Worm (Caenorhabditis elegans) whole organism, L1 larva: Measurements from ENCODE around the gene oac-11.

Experiments used
- C16A3.4 ChIP-seq: fragments of 150-350 bp; optimal IDR thresholded peaks from 2 replicates; lab custom pipeline; 2014; ENCODE audit warnings: missing biosample characterization, missing genetic modification characterization
- C34B4.2 ChIP-seq: sonication (generic microtip); optimal IDR thresholded peaks from 2 replicates; lab custom pipeline; 2017; ENCODE audit warnings: mild to moderate bottlenecking, missing genetic modification characterization, missing compliant biosample characterization
- F16B12.6 ChIP-seq: fragments of 150-350 bp; optimal IDR thresholded peaks from 2 replicates; lab custom pipeline; 2014; ENCODE audit warnings: missing biosample characterization, missing genetic modification characterization
- Y116A8C.19 ChIP-seq: sonication (generic microtip); optimal IDR thresholded peaks from 2 replicates; lab custom pipeline; 2016; ENCODE audit warnings: missing compliant biosample characterization, missing genetic modification characterization, borderline replicate concordance
- alr-1 ChIP-seq: fragments of 200-800 bp; sonication (Bioruptor generic); optimal IDR thresholded peaks from 2 replicates; lab custom pipeline; 2018; ENCODE audit warnings: borderline replicate concordance, mild to moderate bottlenecking, missing genetic modification characterization, missing compliant biosample characterization
- blmp-1 ChIP-seq: fragments of 150-350 bp; optimal IDR thresholded peaks from 2 replicates; lab custom pipeline; 2014; ENCODE audit warnings: missing biosample characterization, missing genetic modification characterization
- ceh-88 ChIP-seq: fragments of 200-800 bp; sonication (Bioruptor generic); IDR thresholded peaks from 2 replicates; pipeline ENCODE4 v1.3.6; 2022; ENCODE audit warnings: missing genetic modification characterization, missing compliant biosample characterization
- dpl-1 ChIP-seq, 3 experiments: fragments of 150-350 bp in 2 of 3; sonication (generic microtip) in 1 of 3; optimal IDR thresholded peaks; 2 replicates each; lab custom pipeline; 2014 to 2017; ENCODE audit warnings: missing biosample characterization in 3 of 3, missing genetic modification characterization in 3 of 3, missing genetic modification reagents in 3 of 3
- dsc-1 ChIP-seq: sonication (generic microtip); optimal IDR thresholded peaks from 2 replicates; lab custom pipeline; 2016; ENCODE audit warnings: mild to moderate bottlenecking, missing genetic modification characterization, missing compliant biosample characterization
- elt-3 ChIP-seq, 6 experiments: fragments of 150-350 bp in 1 of 6; sonication (generic microtip); optimal IDR thresholded peaks; 2 replicates each; lab custom pipeline; 2017 to 2018; ENCODE audit warnings: missing biosample characterization in 6 of 6, missing genetic modification characterization in 6 of 6, inconsistent platforms in 1 of 6
- fkh-4 ChIP-seq: sonication (generic microtip); optimal IDR thresholded peaks from 2 replicates; lab custom pipeline; 2016; ENCODE audit warnings: missing compliant biosample characterization, missing genetic modification characterization, borderline replicate concordance
- fkh-8 ChIP-seq: sonication (generic microtip); optimal IDR thresholded peaks from 2 replicates; lab custom pipeline; 2016; ENCODE audit warnings: mild to moderate bottlenecking, missing genetic modification characterization, missing compliant biosample characterization
- fos-1 ChIP-seq: fragments of 150-350 bp; optimal IDR thresholded peaks from 2 replicates; lab custom pipeline; 2014; ENCODE audit warnings: missing biosample characterization, missing genetic modification characterization
- grh-1 ChIP-seq: fragments of 200-800 bp; sonication (Bioruptor generic); IDR thresholded peaks from 2 replicates; pipeline ENCODE4 v1.3.6; 2022; ENCODE audit warnings: missing genetic modification reagents, missing genetic modification characterization, missing compliant biosample characterization
- hlh-4 ChIP-seq: sonication (generic microtip); optimal IDR thresholded peaks from 2 replicates; lab custom pipeline; 2016; ENCODE audit warnings: mild to moderate bottlenecking, missing genetic modification characterization, missing compliant biosample characterization
- hpl-2 ChIP-seq: fragments of 150-350 bp; optimal IDR thresholded peaks from 2 replicates; lab custom pipeline; 2014; ENCODE audit warnings: missing biosample characterization, missing genetic modification reagents, missing genetic modification characterization
- jun-1 ChIP-seq: fragments of 150-350 bp; optimal IDR thresholded peaks from 2 replicates; lab custom pipeline; 2014; ENCODE audit warnings: missing biosample characterization, missing genetic modification reagents, missing genetic modification characterization
- lin-13 ChIP-seq: fragments of 150-350 bp; optimal IDR thresholded peaks from 2 replicates; lab custom pipeline; 2014; ENCODE audit warnings: missing biosample characterization, missing genetic modification reagents, missing genetic modification characterization
- lin-14 ChIP-seq: fragments of 200-800 bp; sonication (Bioruptor generic); optimal IDR thresholded peaks from 2 replicates; lab custom pipeline; 2018; ENCODE audit warnings: mild to moderate bottlenecking, missing genetic modification characterization, moderate library complexity, missing compliant biosample characterization
- lin-15B ChIP-seq: fragments of 150-350 bp; sonication (generic microtip); optimal IDR thresholded peaks from 3 replicates; lab custom pipeline; 2014; ENCODE audit warnings: missing biosample characterization, missing genetic modification characterization
- lsy-2 ChIP-seq, 2 experiments: fragments of 150-350 bp; optimal IDR thresholded peaks; 2 replicates each; lab custom pipeline; 2014; ENCODE audit warnings: missing biosample characterization in 2 of 2, missing genetic modification characterization in 2 of 2
- mab-9 ChIP-seq: fragments of 200-800 bp; sonication (Bioruptor generic); IDR thresholded peaks from 2 replicates; pipeline ENCODE4 v1.3.6; 2022; ENCODE audit warnings: missing genetic modification reagents, missing genetic modification characterization, missing compliant biosample characterization
- mdl-1 ChIP-seq, 2 experiments: fragments of 150-350 bp; optimal IDR thresholded peaks; 2 replicates each; lab custom pipeline; 2014 to 2017; ENCODE audit warnings: missing biosample characterization in 2 of 2, missing genetic modification characterization in 2 of 2, inconsistent platforms in 1 of 2
- mep-1 ChIP-seq: fragments of 150-350 bp; optimal IDR thresholded peaks from 2 replicates; lab custom pipeline; 2014; ENCODE audit warnings: missing biosample characterization, missing genetic modification characterization
- nhr-11 ChIP-seq: fragments of 150-350 bp; optimal IDR thresholded peaks from 2 replicates; lab custom pipeline; 2014; ENCODE audit warnings: missing biosample characterization, missing genetic modification characterization
- nhr-12 ChIP-seq: sonication (generic microtip); optimal IDR thresholded peaks from 2 replicates; lab custom pipeline; 2017; ENCODE audit warnings: missing biosample characterization, missing genetic modification characterization
- nhr-19 ChIP-seq: fragments of 200-800 bp; sonication (Bioruptor generic); conservative IDR thresholded peaks from 2 replicates; pipeline ENCODE4 v1.3.6; 2022; ENCODE audit warnings: missing genetic modification characterization, missing compliant biosample characterization
- nhr-20 ChIP-seq: sonication (generic microtip); optimal IDR thresholded peaks from 2 replicates; lab custom pipeline; 2016; ENCODE audit warnings: mild to moderate bottlenecking, missing genetic modification characterization, missing compliant biosample characterization
- nhr-47 ChIP-seq: sonication (generic microtip); optimal IDR thresholded peaks from 2 replicates; lab custom pipeline; 2016; ENCODE audit warnings: mild to moderate bottlenecking, missing genetic modification characterization, moderate library complexity, missing compliant biosample characterization
- nhr-76 ChIP-seq: sonication (generic microtip); optimal IDR thresholded peaks from 2 replicates; lab custom pipeline; 2017; ENCODE audit warnings: missing biosample characterization, missing genetic modification characterization
- nhr-84 ChIP-seq: sonication (generic microtip); optimal IDR thresholded peaks from 2 replicates; lab custom pipeline; 2017; ENCODE audit warnings: missing biosample characterization, missing genetic modification characterization
- nhr-85 ChIP-seq: sonication (generic microtip); peaks from one replicate; lab custom pipeline; 2016; ENCODE audit warnings: missing genetic modification characterization, inconsistent platforms, missing compliant biosample characterization
- nhr-90 ChIP-seq: sonication (generic microtip); optimal IDR thresholded peaks from 2 replicates; lab custom pipeline; 2016; ENCODE audit warnings: mild to moderate bottlenecking, missing genetic modification characterization, missing compliant biosample characterization; ENCODE audit not compliant: poor library complexity
- pqm-1 ChIP-seq: sonication (generic microtip); optimal IDR thresholded peaks from 3 replicates; lab custom pipeline; 2017; ENCODE audit warnings: missing biosample characterization, missing genetic modification characterization
- rnt-1 ChIP-seq: sonication (generic microtip); optimal IDR thresholded peaks from 2 replicates; lab custom pipeline; 2016; ENCODE audit warnings: mild to moderate bottlenecking, missing genetic modification characterization, moderate library complexity, missing compliant biosample characterization
- snpc-4 ChIP-seq: fragments of 150-350 bp; optimal IDR thresholded peaks from 2 replicates; lab custom pipeline; 2014; ENCODE audit warnings: missing biosample characterization, missing genetic modification characterization
- sox-4 ChIP-seq: sonication (generic microtip); optimal IDR thresholded peaks from 2 replicates; lab custom pipeline; 2016; ENCODE audit warnings: missing genetic modification characterization, missing compliant biosample characterization
- sptf-1 ChIP-seq: fragments of 150-350 bp; optimal IDR thresholded peaks from 2 replicates; lab custom pipeline; 2014; ENCODE audit warnings: missing biosample characterization, missing genetic modification characterization
- sup-37 ChIP-seq: fragments of 200-800 bp; sonication (Bioruptor generic); optimal IDR thresholded peaks from 2 replicates; lab custom pipeline; 2018; ENCODE audit warnings: mild to moderate bottlenecking, missing genetic modification characterization, missing compliant biosample characterization
- tbx-2 ChIP-seq: sonication (generic microtip); optimal IDR thresholded peaks from 2 replicates; lab custom pipeline; 2016; ENCODE audit warnings: missing genetic modification characterization, missing compliant biosample characterization
- unc-130 ChIP-seq: fragments of 150-350 bp; optimal IDR thresholded peaks from 2 replicates; lab custom pipeline; 2017; ENCODE audit warnings: missing biosample characterization, missing genetic modification characterization, inconsistent platforms
- unc-30 ChIP-seq: sonication (generic microtip); optimal IDR thresholded peaks from 2 replicates; lab custom pipeline; 2017; ENCODE audit warnings: missing biosample characterization, missing genetic modification characterization
- unc-62 ChIP-seq: fragments of 150-350 bp; optimal IDR thresholded peaks from 2 replicates; lab custom pipeline; 2014; ENCODE audit warnings: missing biosample characterization, missing genetic modification reagents, missing genetic modification characterization
- unc-86 ChIP-seq: sonication (generic microtip); optimal IDR thresholded peaks from 2 replicates; lab custom pipeline; 2016; ENCODE audit warnings: missing genetic modification characterization, missing compliant biosample characterization
- vab-15 ChIP-seq: sonication (generic microtip); optimal IDR thresholded peaks from 2 replicates; lab custom pipeline; 2017; ENCODE audit warnings: missing genotype, mild to moderate bottlenecking, missing genetic modification characterization, missing compliant biosample characterization
- ztf-4 ChIP-seq: fragments of 150-350 bp; optimal IDR thresholded peaks from 2 replicates; lab custom pipeline; 2014; ENCODE audit warnings: missing biosample characterization, missing genetic modification characterization

oac-11 gene

ce11 chrII:3902798-3903197 is 42.1 kb upstream of the oac-11 start, which contains the start of gene F53C3.3:
Gene F53C3.3 (plus strand): TSS chrII:3902856.
- no peak for TF ChIP-seq mdl-1 (tag; optimal IDR thresholded peaks at IDR 0.05; lab: Kevin White, UChicago)
- TF ChIP-seq sup-37: no peak
- TF ChIP-seq tbx-2 (tag; lab: Kevin White, UChicago): no peak
- TF ChIP-seq lin-14: no peak
- no peak for TF ChIP-seq fkh-8 (tag; lab: Kevin White, UChicago)
- TF ChIP-seq unc-30: no peak
- TF ChIP-seq jun-1 (tag; lab: Kevin White, UChicago): no peak
- no peak for TF ChIP-seq hpl-2 (GFP tag; lab: Kevin White, UChicago)
- no peak for TF ChIP-seq lin-15B (tag; lab: Kevin White, UChicago)
- TF ChIP-seq sptf-1: no peak
- TF ChIP-seq hlh-4 (tag; lab: Kevin White, UChicago): no peak

DNA sequence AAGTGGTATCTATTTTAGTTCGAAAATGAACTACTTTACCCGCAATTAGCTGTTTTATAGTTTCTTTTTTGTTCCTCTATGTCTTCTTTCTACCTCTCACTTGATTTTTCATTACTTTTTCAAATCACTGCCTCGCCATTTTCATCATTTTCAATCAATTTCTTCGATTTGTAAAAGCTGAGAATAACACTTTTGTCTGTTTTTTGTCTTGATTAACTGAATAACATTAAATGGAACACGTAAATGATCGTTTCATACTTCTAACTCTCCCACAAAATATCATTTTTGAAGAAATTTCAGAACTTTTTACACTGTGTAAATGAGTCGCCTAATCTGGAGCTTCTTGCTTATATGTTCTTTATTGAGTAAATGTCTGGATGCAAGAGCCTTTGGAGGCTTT is 40.4 kb upstream of the oac-11 start, which contains the start of gene F53C3.4:
Gene F53C3.4 (plus strand): TSS at position 301 of the 400 bp plus-strand sequence.
- TF ChIP-seq C16A3.4 (tag; lab: Kevin White, UChicago) (no peak), nhr-12 (no peak)

- TF ChIP-seq dpl-1 (GFP tag; optimal IDR thresholded peaks at IDR 0.05; lab: Kevin White, UChicago): peak in 2 of 3 experiments; percentile 30 to 38
- peak; percentile 71 for TF ChIP-seq dsc-1 (tag; lab: Kevin White, UChicago)
- no peak for TF ChIP-seq C34B4.2 (tag; lab: Kevin White, UChicago)
- TF ChIP-seq sox-4 (tag; lab: Kevin White, UChicago): peak; percentile 48
- no peak for TF ChIP-seq unc-130 (tag; lab: Kevin White, UChicago)
- TF ChIP-seq Y116A8C.19: no peak
- TF ChIP-seq rnt-1 (tag; lab: Kevin White, UChicago): peak; percentile 37
- TF ChIP-seq lin-15B (tag; lab: Kevin White, UChicago): no peak
- TF ChIP-seq C16A3.4 (tag; lab: Kevin White, UChicago): peak; percentile 26
- TF ChIP-seq lin-13 (GFP tag; lab: Kevin White, UChicago): peak; percentile 51
- peak; percentile 21 for TF ChIP-seq nhr-90 (tag; lab: Kevin White, UChicago)
- TF ChIP-seq hpl-2 (GFP tag; lab: Kevin White, UChicago): no peak
- TF ChIP-seq snpc-4 (tag; lab: Kevin White, UChicago): peak; percentile 26
- peak; percentile 53 for TF ChIP-seq nhr-19 (GFP tag; lab: Robert Waterston, UW)
- TF ChIP-seq alr-1 (tag; lab: Kevin White, UChicago): no peak
- TF ChIP-seq sup-37: no peak
- peak; percentile 40 for TF ChIP-seq grh-1 (GFP tag; lab: Robert Waterston, UW)
- peak; percentile 64 for TF ChIP-seq nhr-20 (tag; lab: Kevin White, UChicago)
- no peak for TF ChIP-seq nhr-12
- peak; percentile 26; the same call in 1 of the 2 replicates for TF ChIP-seq ceh-88 (GFP tag; lab: Robert Waterston, UW)
- TF ChIP-seq sptf-1: no peak
- TF ChIP-seq mdl-1 (tag; optimal IDR thresholded peaks at IDR 0.05; lab: Kevin White, UChicago): peak in 1 of 2 experiments; percentile 55
- peak; percentile 89 for TF ChIP-seq nhr-85 (tag; lab: Kevin White, UChicago)
- no peak for TF ChIP-seq pqm-1 (tag; lab: Kevin White, UChicago)
- peak; percentile 71 for TF ChIP-seq mep-1
- peak; percentile 24 for TF ChIP-seq nhr-11 (tag; lab: Kevin White, UChicago)
- TF ChIP-seq nhr-47 (tag; lab: Kevin White, UChicago): peak; percentile 81
- no peak for TF ChIP-seq F16B12.6 (tag; lab: Kevin White, UChicago)
- TF ChIP-seq nhr-84 (tag; lab: Kevin White, UChicago): no peak
- no peak for TF ChIP-seq hlh-4 (tag; lab: Kevin White, UChicago)
- no peak for TF ChIP-seq nhr-76
- peak in 2 of 6 experiments; percentile 2 to 66 for TF ChIP-seq elt-3 (tag; optimal IDR thresholded peaks at IDR 0.05; lab: Kevin White, UChicago)
- TF ChIP-seq mab-9 (GFP tag; lab: Robert Waterston, UW): no peak
- no peak for TF ChIP-seq vab-15 (tag; lab: Kevin White, UChicago)
- TF ChIP-seq fkh-4 (tag; lab: Kevin White, UChicago): no peak
- no peak for TF ChIP-seq unc-30
- TF ChIP-seq lsy-2 (tag; optimal IDR thresholded peaks at IDR 0.05; lab: Kevin White, UChicago): peak; percentile 77
- TF ChIP-seq unc-62 (GFP tag; lab: Kevin White, UChicago): no peak
- peak; percentile 51 for TF ChIP-seq fos-1
- TF ChIP-seq blmp-1 (tag; lab: Kevin White, UChicago): peak; percentile 41
- TF ChIP-seq ztf-4 (tag; lab: Kevin White, UChicago): peak; percentile 60
- TF ChIP-seq unc-86 (tag; lab: Kevin White, UChicago): peak; percentile 67
Observed at ce11 chrII:3897758-3898494, 37.2 kb upstream of the oac-11 start, which contains the start of gene F53C3.6. Gene F53C3.6 (plus strand): TSS chrII:3898142.
